Worm (Caenorhabditis elegans) whole organism, mixed stage, embryonic: ENCODE measurements around the gene npp-3.

Experiments
- blmp-1 ChIP-seq: fragments of 150-350 bp; optimal IDR thresholded peaks from 2 replicates; lab custom pipeline; 2014; ENCODE audit warnings: missing biosample characterization, missing genetic modification characterization
- elt-1 ChIP-seq: sonication (generic microtip); optimal IDR thresholded peaks from 2 replicates; lab custom pipeline; 2017; ENCODE audit warnings: missing genetic modification characterization, mild to moderate bottlenecking, missing compliant biosample characterization, antibody characterized with exemption, moderate library complexity, borderline replicate concordance; ENCODE audit not compliant: insufficient read depth
- elt-3 ChIP-seq: fragments of 150-350 bp; optimal IDR thresholded peaks from 2 replicates; lab custom pipeline; 2014; ENCODE audit warnings: missing biosample characterization, missing genetic modification characterization
- lin-13 ChIP-seq: fragments of 150-350 bp; optimal IDR thresholded peaks from 2 replicates; lab custom pipeline; 2014; ENCODE audit warnings: missing biosample characterization, missing genetic modification characterization
- nhr-12 ChIP-seq: fragments of 150-350 bp; optimal IDR thresholded peaks from 2 replicates; lab custom pipeline; 2014; ENCODE audit warnings: missing biosample characterization, missing genetic modification characterization
- pha-4 ChIP-seq: fragments of 150-350 bp; optimal IDR thresholded peaks from 2 replicates; lab custom pipeline; 2018; ENCODE audit warnings: missing biosample characterization, missing genetic modification reagents, missing genetic modification characterization
- sem-2 ChIP-seq: fragments of 200-800 bp; sonication (Bioruptor generic); optimal IDR thresholded peaks from 2 replicates; lab custom pipeline; 2018; ENCODE audit warnings: mild to moderate bottlenecking, missing genetic modification characterization, missing compliant biosample characterization
- sptf-1 ChIP-seq: sonication (generic microtip); optimal IDR thresholded peaks from 2 replicates; lab custom pipeline; 2017; ENCODE audit warnings: mild to moderate bottlenecking, missing genetic modification characterization, moderate library complexity, missing compliant biosample characterization
- tbx-8 ChIP-seq: fragments of 200-800 bp; sonication (Bioruptor generic); optimal IDR thresholded peaks from 2 replicates; lab custom pipeline; 2018; ENCODE audit warnings: mild to moderate bottlenecking, missing genetic modification characterization, moderate library complexity, missing compliant biosample characterization
- unc-62 ChIP-seq: fragments of 150-350 bp; optimal IDR thresholded peaks from 2 replicates; lab custom pipeline; 2014; ENCODE audit warnings: missing biosample characterization, missing genetic modification reagents, missing genetic modification characterization

- TF ChIP-seq tbx-8 (no peak), unc-62 (GFP tag; lab: Kevin White, UChicago) (no peak), elt-1 (no peak), sem-2 (GFP tag; lab: Kevin White, UChicago) (no peak), lin-13 (tag; lab: Kevin White, UChicago) (no peak), blmp-1 (no peak), nhr-12 (no peak), sptf-1 (tag; lab: Kevin White, UChicago) (no peak), elt-3 (tag; lab: Kevin White, UChicago) (no peak), pha-4 (tag; lab: Kevin White, UChicago) (no peak)
Measured at ce11 chrII:11915770-11916554, 41.4 kb upstream of the npp-3 start, which contains the start of the genes vps-15 and hmg-12.
